Worm (Caenorhabditis elegans): ENCODE measurements around the gene Y43C5A.2.

Gene Y43C5A.2

DNA sequence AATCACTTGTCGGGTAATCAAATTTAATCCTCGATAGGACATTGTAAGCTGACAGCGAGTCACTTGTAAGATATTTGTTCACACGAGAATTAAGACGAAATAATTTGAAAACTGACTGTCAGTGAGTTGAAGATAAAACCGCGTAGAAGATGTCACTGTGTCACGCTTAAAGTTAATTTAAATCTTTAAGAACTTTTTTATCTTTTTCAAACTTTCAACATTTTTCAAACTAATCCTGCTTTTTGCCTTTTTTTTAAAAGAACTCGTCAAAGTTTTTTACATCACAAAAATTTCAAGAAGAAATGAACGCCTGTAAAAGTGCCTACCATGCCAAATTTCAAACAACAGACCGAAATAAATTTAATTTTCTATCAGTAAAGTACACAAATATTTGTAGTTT is 43.9 kb downstream of the Y43C5A.2 start, which contains the start of gene acs-18:
acs-18 (minus strand) TSS at position 101 of the 400 bp plus-strand sequence.
- TF ChIP-seq ceh-2 (tag; optimal IDR thresholded peaks at IDR 0.05) (no peak), sdc-2 (tag; optimal IDR thresholded peaks at IDR 0.05) (no peak), ceh-34 (tag; optimal IDR thresholded peaks at IDR 0.05) (no peak), C08G9.2 (tag; optimal IDR thresholded peaks at IDR 0.05) (no peak)

DNA sequence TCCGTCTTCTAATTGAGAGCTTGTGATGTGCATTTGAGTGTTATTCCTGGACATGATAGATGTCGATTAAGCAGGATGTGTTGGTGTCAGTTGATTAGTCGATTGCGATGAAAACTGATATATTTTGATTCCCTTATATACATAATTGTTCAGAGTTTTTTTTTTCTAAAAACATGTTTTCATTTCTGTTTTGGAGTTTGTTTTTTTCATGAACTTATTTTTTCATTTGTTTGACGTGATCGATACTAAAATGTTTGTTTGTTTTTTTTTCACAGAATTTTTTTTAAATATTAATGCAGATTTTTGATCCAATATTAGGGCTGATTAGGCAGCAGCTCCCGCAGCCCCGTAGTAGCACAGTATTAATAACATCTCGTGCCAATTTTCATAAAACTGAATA is 48.5 kb downstream of the Y43C5A.2 start, which contains the start of gene R09E10.2:
R09E10.2 (minus strand) TSS at position 101 of the 400 bp plus-strand sequence.
- TF ChIP-seq ceh-45 (GFP tag; IDR thresholded peaks at IDR 0.05) (no peak), unc-86 (tag; optimal IDR thresholded peaks at IDR 0.05) (no peak), unc-55 (GFP tag; optimal IDR thresholded peaks at IDR 0.05) (no peak), pqm-1 (tag; optimal IDR thresholded peaks at IDR 0.05) (no peak), hlh-13 (GFP tag; optimal IDR thresholded peaks at IDR 0.05) (no peak), C08G9.2 (tag; optimal IDR thresholded peaks at IDR 0.05) (no peak), T23F11.4 (GFP tag; optimal IDR thresholded peaks at IDR 0.05) (no peak), pros-1 (tag; optimal IDR thresholded peaks at IDR 0.05) (no peak), pag-3 (tag; optimal IDR thresholded peaks at IDR 0.05; ENCODE audit: borderline replicate concordance) (no peak), ceh-2 (tag; optimal IDR thresholded peaks at IDR 0.05) (no peak), ceh-9 (tag; optimal IDR thresholded peaks at IDR 0.05) (no peak), Y22D7AL.16 (tag; optimal IDR thresholded peaks at IDR 0.05) (no peak), fax-1 (tag; optimal IDR thresholded peaks at IDR 0.05) (no peak), ceh-6 (GFP tag; optimal IDR thresholded peaks at IDR 0.05) (no peak), fkh-6 (tag; optimal IDR thresholded peaks at IDR 0.05) (no peak), lin-11 (tag; optimal IDR thresholded peaks at IDR 0.05) (no peak), dve-1 (tag; optimal IDR thresholded peaks at IDR 0.05) (no peak), npax-4 (tag; optimal IDR thresholded peaks at IDR 0.05) (no peak)
